Worm (Caenorhabditis elegans) whole organism, L1 larva: ENCODE data around the gene W02D7.8.

Source experiments
- dsc-1 ChIP-seq: sonication (generic microtip); optimal IDR thresholded peaks from 2 replicates; lab custom pipeline; 2016; ENCODE audit warnings: mild to moderate bottlenecking, missing genetic modification characterization, missing compliant biosample characterization
- fkh-10 ChIP-seq: sonication (generic microtip); optimal IDR thresholded peaks from 2 replicates; lab custom pipeline; 2017; ENCODE audit warnings: missing biosample characterization, missing genetic modification reagents, missing genetic modification characterization
- lin-15B ChIP-seq: fragments of 150-350 bp; sonication (generic microtip); optimal IDR thresholded peaks from 3 replicates; lab custom pipeline; 2014; ENCODE audit warnings: missing biosample characterization, missing genetic modification characterization
- lsy-2 ChIP-seq, 2 experiments: fragments of 150-350 bp; optimal IDR thresholded peaks; 2 replicates each; lab custom pipeline; 2014; ENCODE audit warnings: missing biosample characterization in 2 of 2, missing genetic modification characterization in 2 of 2
- nhr-237 ChIP-seq: fragments of 150-350 bp; optimal IDR thresholded peaks from 2 replicates; lab custom pipeline; 2014; ENCODE audit warnings: missing biosample characterization, missing genetic modification characterization
- unc-62 ChIP-seq: fragments of 150-350 bp; optimal IDR thresholded peaks from 2 replicates; lab custom pipeline; 2014; ENCODE audit warnings: missing biosample characterization, missing genetic modification reagents, missing genetic modification characterization
- zag-1 ChIP-seq: fragments of 150-350 bp; optimal IDR thresholded peaks from 2 replicates; lab custom pipeline; 2014; ENCODE audit warnings: missing biosample characterization, missing genetic modification characterization

DNA sequence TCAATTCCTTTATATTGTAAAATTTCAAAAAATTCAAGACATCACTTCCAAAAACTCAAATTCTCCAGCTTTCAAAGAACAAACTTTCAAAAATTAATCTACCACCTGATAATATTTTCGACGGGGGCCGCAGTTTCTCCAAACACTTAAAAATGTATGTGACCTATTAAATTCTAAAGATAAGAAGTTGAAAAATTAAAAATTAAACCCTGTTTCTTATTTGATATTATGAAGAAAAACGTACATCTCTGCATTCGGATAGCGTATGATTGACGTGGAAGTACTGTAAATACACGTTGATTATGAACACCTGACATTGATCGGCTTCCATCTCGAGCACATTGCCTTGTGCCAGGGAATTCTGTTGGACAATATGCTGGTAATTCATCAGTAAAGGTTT lies 326 bp downstream of the W02D7.8 start:
- TF ChIP-seq lin-15B (tag; lab: Kevin White, UChicago) (no peak), nhr-237 (no peak), dsc-1 (tag; lab: Kevin White, UChicago) (no peak), lsy-2 (tag; optimal IDR thresholded peaks at IDR 0.05; lab: Kevin White, UChicago) (no peak), fkh-10 (GFP tag; lab: Kevin White, UChicago) (no peak), zag-1 (no peak), unc-62 (GFP tag; lab: Kevin White, UChicago) (no peak)
